Fruit fly (Drosophila melanogaster): ENCODE results near the gene CG42762.

The CG42762 gene

DNA sequence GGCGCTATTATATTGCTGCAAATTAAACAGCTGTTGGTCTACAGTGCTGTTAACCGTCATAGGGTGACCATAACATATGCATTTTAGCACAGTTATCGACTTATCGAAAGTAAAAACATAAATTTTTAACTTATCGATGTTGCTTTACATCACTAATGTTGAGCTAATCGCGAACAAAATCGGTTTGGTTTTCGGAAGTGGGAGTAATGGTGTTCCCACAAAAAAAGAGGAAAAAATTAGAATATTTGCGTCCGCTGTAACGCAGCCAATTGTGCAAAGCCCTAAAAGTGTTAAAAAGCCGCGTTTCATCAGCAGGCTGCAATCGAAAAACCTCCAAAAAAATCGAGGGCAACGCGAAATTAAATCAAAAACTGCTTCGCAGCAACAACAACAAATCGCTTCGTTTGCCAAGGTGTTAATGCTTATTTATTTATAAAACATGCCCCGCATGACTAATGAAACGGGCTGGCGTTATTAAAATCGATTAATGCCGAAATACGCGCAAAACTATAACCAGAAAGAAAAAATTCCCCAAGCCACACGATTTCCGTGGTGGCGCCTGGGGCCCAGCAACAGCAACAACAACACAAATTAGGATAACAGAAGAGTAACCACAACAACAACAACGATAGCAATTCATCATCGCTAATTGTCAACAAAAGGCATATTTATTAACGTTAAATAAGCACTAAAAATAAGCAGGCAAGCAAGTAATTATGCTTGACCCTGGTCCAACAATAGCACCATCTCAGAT is 16.8 kb downstream of the CG42762 start, which contains the start of the genes CG12375 and CG8668 (continued):
- peak; percentile 54 for TF ChIP-seq CG15514 (GFP tag; optimal IDR thresholded peaks at IDR 0.05)
- TF ChIP-seq CG7963 (GFP tag; IDR thresholded peaks at IDR 0.05; ENCODE audit: partially characterized antibody) = peak; percentile 74; the same call in 2 of the 3 replicates
- TF ChIP-seq bigmax (GFP tag; optimal IDR thresholded peaks at IDR 0.05) = no peak
- TF ChIP-seq gce (GFP tag; IDR thresholded peaks at IDR 0.05) = no peak
- TF ChIP-seq CG11398 (GFP tag; optimal IDR thresholded peaks at IDR 0.05) = no peak
- no peak for TF ChIP-seq CG8281 (tag; optimal IDR thresholded peaks at IDR 0.05)
- TF ChIP-seq CG3065 (GFP tag; optimal IDR thresholded peaks at IDR 0.05) = no peak
- no peak for TF ChIP-seq fd102C (GFP tag; optimal IDR thresholded peaks at IDR 0.05)
- TF ChIP-seq amos (GFP tag; IDR thresholded peaks at IDR 0.05; ENCODE audit: partially characterized antibody) = peak; percentile 85; the same call in 1 of the 2 replicates
- no peak for TF ChIP-seq CG18619 (GFP tag; optimal IDR thresholded peaks at IDR 0.05)
- TF ChIP-seq MESR4 (GFP tag; optimal IDR thresholded peaks at IDR 0.05) = peak; percentile 73
- TF ChIP-seq mam (GFP tag; optimal IDR thresholded peaks at IDR 0.05) = no peak
- no peak for TF ChIP-seq CG10565 (GFP tag; optimal IDR thresholded peaks at IDR 0.05)
- TF ChIP-seq Mrtf (GFP tag; IDR thresholded peaks at IDR 0.05) = no peak
- peak; percentile 24; the same call in 1 of the 3 replicates for TF ChIP-seq row (GFP tag; IDR thresholded peaks at IDR 0.05)
- no peak for TF ChIP-seq CG3847 (GFP tag; IDR thresholded peaks at IDR 0.05)
- no peak for TF ChIP-seq HmgD (GFP tag; optimal IDR thresholded peaks at IDR 0.05)
- TF ChIP-seq BtbVII (GFP tag; optimal IDR thresholded peaks at IDR 0.05) = no peak
- TF ChIP-seq CG11504 (tag; optimal IDR thresholded peaks at IDR 0.05) = no peak
- no peak for TF ChIP-seq nau (GFP tag; optimal IDR thresholded peaks at IDR 0.05)
- no peak for TF ChIP-seq cad (GFP tag; optimal IDR thresholded peaks at IDR 0.05)
- no peak for TF ChIP-seq CG4282 (GFP tag; optimal IDR thresholded peaks at IDR 0.05)
- peak; percentile 79 for TF ChIP-seq HLH4C (GFP tag; IDR thresholded peaks at IDR 0.05; ENCODE audit: partially characterized antibody)
- TF ChIP-seq Sry-β (GFP tag; optimal IDR thresholded peaks at IDR 0.05) = no peak
- TF ChIP-seq otp (GFP tag; IDR thresholded peaks at IDR 0.05) = no peak
- no peak for TF ChIP-seq fru (optimal IDR thresholded peaks at IDR 0.05)
- TF ChIP-seq CG3726 (GFP tag; IDR thresholded peaks at IDR 0.05) = no peak
- TF ChIP-seq grau (tag; optimal IDR thresholded peaks at IDR 0.05) = no peak
- TF ChIP-seq Atf-2 (GFP tag; optimal IDR thresholded peaks at IDR 0.05) = no peak
- no peak for TF ChIP-seq crol (GFP tag; IDR thresholded peaks at IDR 0.05)
- no peak for TF ChIP-seq fu2 (GFP tag; optimal IDR thresholded peaks at IDR 0.05)
- peak; percentile 22 for TF ChIP-seq gro (GFP tag; optimal IDR thresholded peaks at IDR 0.05)
- TF ChIP-seq Myb (GFP tag; optimal IDR thresholded peaks at IDR 0.05) = peak; percentile 21
- no peak for TF ChIP-seq Ptx1 (GFP tag; IDR thresholded peaks at IDR 0.05)
- no peak for TF ChIP-seq CG10431 (GFP tag; optimal IDR thresholded peaks at IDR 0.05)
- TF ChIP-seq nerfin-2 (GFP tag; IDR thresholded peaks at IDR 0.05; ENCODE audit: partially characterized antibody) = peak; percentile 64
- TF ChIP-seq CG9932 (GFP tag; IDR thresholded peaks at IDR 0.05) = no peak
- TF ChIP-seq CG4360 (GFP tag; IDR thresholded peaks at IDR 0.05) = peak; percentile 89
- TF ChIP-seq Dbx (GFP tag; IDR thresholded peaks at IDR 0.05) = no peak
- TF ChIP-seq CG6689 (GFP tag; IDR thresholded peaks at IDR 0.05) = no peak
- no peak for TF ChIP-seq Xbp1 (GFP tag; optimal IDR thresholded peaks at IDR 0.05)
- TF ChIP-seq kah (GFP tag; optimal IDR thresholded peaks at IDR 0.05) = no peak
- no peak for TF ChIP-seq CG7928 (GFP tag; optimal IDR thresholded peaks at IDR 0.05)
- no peak for TF ChIP-seq Mad (GFP tag; optimal IDR thresholded peaks at IDR 0.05)
- TF ChIP-seq ATbp (GFP tag; optimal IDR thresholded peaks at IDR 0.05) = no peak
- TF ChIP-seq bab2 (GFP tag; optimal IDR thresholded peaks at IDR 0.05) = no peak
- TF ChIP-seq Asciz (GFP tag; optimal IDR thresholded peaks at IDR 0.05) = no peak
- no peak for TF ChIP-seq Aef1 (GFP tag; IDR thresholded peaks at IDR 0.05)
- no peak for TF ChIP-seq onecut (GFP tag; IDR thresholded peaks at IDR 0.05)
- TF ChIP-seq CG34376 (GFP tag; optimal IDR thresholded peaks at IDR 0.05) = peak; percentile 46
- TF ChIP-seq Dref (GFP tag; IDR thresholded peaks at IDR 0.05) = peak; percentile 87
